Fruit fly (Drosophila melanogaster) whole organism, prepupa: ENCODE results near the gene ind.

Experiments
- Blimp-1 ChIP-seq: fragments of 200-800 bp; sonication (Bioruptor generic); optimal IDR thresholded peaks from 3 replicates; lab custom pipeline; 2017; ENCODE audit warnings: missing biosample characterization, missing genetic modification characterization, mild to moderate bottlenecking, moderate library complexity, missing genetic modification reagents
- CG10631 ChIP-seq: fragments of 200-800 bp; sonication (Bioruptor generic); optimal IDR thresholded peaks from 2 replicates; lab custom pipeline; 2016; ENCODE audit warnings: missing biosample characterization, missing genetic modification characterization
- CG10669 ChIP-seq: fragments of 200-800 bp; sonication (Bioruptor generic); optimal IDR thresholded peaks from 3 replicates; lab custom pipeline; 2018; ENCODE audit warnings: missing biosample characterization, mild to moderate bottlenecking, missing genetic modification characterization, moderate library complexity
- CG11294 ChIP-seq: fragments of 200-800 bp; sonication (Bioruptor generic); IDR thresholded peaks from 2 replicates; pipeline ENCODE4 v1.3.6; 2022; ENCODE audit warnings: missing biosample characterization, missing genetic modification characterization
- CG15336 ChIP-seq: fragments of 200-800 bp; sonication (Bioruptor generic); IDR thresholded peaks from 2 replicates; pipeline ENCODE4 v1.3.6; 2022; ENCODE audit warnings: missing biosample characterization, missing genetic modification characterization
- CG32006 ChIP-seq: fragments of 200-800 bp; sonication (Bioruptor generic); optimal IDR thresholded peaks from 3 replicates; lab custom pipeline; 2017; ENCODE audit warnings: missing biosample characterization, mild to moderate bottlenecking, missing genetic modification characterization
- CG6163 ChIP-seq: fragments of 200-800 bp; sonication (Bioruptor generic); IDR thresholded peaks from 3 replicates; pipeline ENCODE4 v1.3.6; 2022; ENCODE audit warnings: missing biosample characterization, missing genetic modification characterization
- CG6276 ChIP-seq: fragments of 200-800 bp; sonication (Bioruptor generic); optimal IDR thresholded peaks from 2 replicates; lab custom pipeline; 2017; ENCODE audit warnings: missing biosample characterization, mild to moderate bottlenecking, missing genetic modification characterization
- CG6854 ChIP-seq: fragments of 200-800 bp; sonication (Bioruptor generic); optimal IDR thresholded peaks from 2 replicates; lab custom pipeline; 2017; ENCODE audit warnings: missing biosample characterization, mild to moderate bottlenecking, missing genetic modification characterization
- CG7368 ChIP-seq: fragments of 200-800 bp; sonication (Bioruptor generic); optimal IDR thresholded peaks from 3 replicates; lab custom pipeline; 2016; ENCODE audit warnings: missing biosample characterization, missing genetic modification characterization
- CG8119 ChIP-seq: fragments of 200-800 bp; sonication (Bioruptor generic); IDR thresholded peaks from 3 replicates; pipeline ENCODE4 v1.3.6; 2022; ENCODE audit warnings: missing biosample characterization, missing genetic modification characterization
- CG8632 ChIP-seq: fragments of 200-800 bp; sonication (Bioruptor generic); optimal IDR thresholded peaks from 3 replicates; lab custom pipeline; 2016; ENCODE audit warnings: missing biosample characterization, missing genetic modification characterization
- CG9139 ChIP-seq: fragments of 200-800 bp; sonication (Bioruptor generic); optimal IDR thresholded peaks from 3 replicates; lab custom pipeline; 2017; ENCODE audit warnings: missing biosample characterization, mild to moderate bottlenecking, missing genetic modification characterization
- Eip75B ChIP-seq: fragments of 200-800 bp; sonication (Bioruptor generic); optimal IDR thresholded peaks from 3 replicates; lab custom pipeline; 2016; ENCODE audit warnings: missing biosample characterization, missing genetic modification characterization
- Eip78C ChIP-seq: fragments of 200-800 bp; sonication (Bioruptor generic); peaks from one replicate; lab custom pipeline; 2016; ENCODE audit warnings: missing biosample characterization, missing genetic modification characterization
- Eip93F ChIP-seq: fragments of 200-800 bp; sonication (Bioruptor generic); optimal IDR thresholded peaks from 2 replicates; lab custom pipeline; 2016; ENCODE audit warnings: missing biosample characterization, mild to moderate bottlenecking, missing genetic modification characterization
- Gug ChIP-seq: fragments of 200-800 bp; sonication (Bioruptor generic); IDR thresholded peaks from 2 replicates; pipeline ENCODE4 v1.3.6; 2022; ENCODE audit warnings: missing biosample characterization, missing genetic modification characterization
- Hr38 ChIP-seq: sonication (Bioruptor generic); optimal IDR thresholded peaks from 2 replicates; lab custom pipeline; 2016; ENCODE audit warnings: missing biosample characterization, missing genetic modification characterization
- Hr39 ChIP-seq: fragments of 200-800 bp; sonication (Bioruptor generic); optimal IDR thresholded peaks from 2 replicates; lab custom pipeline; 2016; ENCODE audit warnings: missing biosample characterization, missing genetic modification characterization
- Hr4 ChIP-seq: fragments of 200-800 bp; sonication (Bioruptor generic); optimal IDR thresholded peaks from 3 replicates; lab custom pipeline; 2016; ENCODE audit warnings: missing biosample characterization, missing genetic modification characterization
- Met ChIP-seq: fragments of 200-800 bp; sonication (Bioruptor generic); optimal IDR thresholded peaks from 3 replicates; lab custom pipeline; 2016; ENCODE audit warnings: missing biosample characterization, missing genetic modification characterization
- OdsH ChIP-seq: fragments of 200-800 bp; sonication (Bioruptor generic); optimal IDR thresholded peaks from 3 replicates; lab custom pipeline; 2016; ENCODE audit warnings: missing biosample characterization, missing genetic modification characterization
- Smox ChIP-seq: fragments of 200-800 bp; sonication (Bioruptor generic); optimal IDR thresholded peaks from 3 replicates; lab custom pipeline; 2016; ENCODE audit warnings: missing biosample characterization, missing genetic modification characterization
- Sox15 ChIP-seq: fragments of 200-800 bp; sonication (Bioruptor generic); optimal IDR thresholded peaks from 3 replicates; lab custom pipeline; 2016; ENCODE audit warnings: missing biosample characterization, missing genetic modification characterization
- achi ChIP-seq: fragments of 200-800 bp; sonication (Bioruptor generic); optimal IDR thresholded peaks from 3 replicates; lab custom pipeline; 2016; ENCODE audit warnings: missing biosample characterization, missing genetic modification characterization
- acj6 ChIP-seq: fragments of 200-800 bp; sonication (Bioruptor generic); optimal IDR thresholded peaks from 3 replicates; lab custom pipeline; 2016; ENCODE audit warnings: missing biosample characterization, missing genetic modification characterization
- dac ChIP-seq: fragments of 200-800 bp; sonication (Bioruptor generic); optimal IDR thresholded peaks from 2 replicates; lab custom pipeline; 2017; ENCODE audit warnings: missing biosample characterization, mild to moderate bottlenecking, missing genetic modification characterization
- dsx ChIP-seq: fragments of 200-800 bp; optimal IDR thresholded peaks from 3 replicates; lab custom pipeline; 2019; ENCODE audit warnings: missing biosample characterization, mild to moderate bottlenecking, missing genetic modification characterization, moderate library complexity; ENCODE audit not compliant: poor library complexity, severe bottlenecking
- eg ChIP-seq: fragments of 200-800 bp; sonication (Bioruptor generic); IDR thresholded peaks from 3 replicates; pipeline ENCODE4 v1.3.6; 2022; ENCODE audit warnings: missing biosample characterization, missing genetic modification characterization
- esn ChIP-seq: fragments of 200-800 bp; sonication (Bioruptor generic); optimal IDR thresholded peaks from 2 replicates; lab custom pipeline; 2016; ENCODE audit warnings: missing biosample characterization, mild to moderate bottlenecking, missing genetic modification characterization, moderate library complexity
- fd85E ChIP-seq: fragments of 200-800 bp; sonication (Bioruptor generic); optimal IDR thresholded peaks from 3 replicates; lab custom pipeline; 2016; ENCODE audit warnings: missing biosample characterization, missing genetic modification characterization
- salr ChIP-seq, 2 experiments: fragments of 200-800 bp; sonication (Bioruptor generic); optimal IDR thresholded peaks; 3 replicates each; lab custom pipeline; 2016 to 2018; ENCODE audit warnings: missing biosample characterization in 2 of 2, missing genetic modification characterization in 2 of 2, mild to moderate bottlenecking in 1 of 2
- spab ChIP-seq: fragments of 200-800 bp; sonication (Bioruptor generic); optimal IDR thresholded peaks from 2 replicates; lab custom pipeline; 2017; ENCODE audit warnings: missing biosample characterization, mild to moderate bottlenecking, missing genetic modification characterization, missing genetic modification reagents
- svp ChIP-seq: fragments of 200-800 bp; sonication (Bioruptor generic); peaks from one replicate; lab custom pipeline; 2016; ENCODE audit warnings: missing biosample characterization, missing genetic modification characterization
- topi ChIP-seq: fragments of 200-800 bp; sonication (Bioruptor generic); optimal IDR thresholded peaks from 3 replicates; lab custom pipeline; 2016; ENCODE audit warnings: missing biosample characterization, missing genetic modification characterization

ind gene

DNA sequence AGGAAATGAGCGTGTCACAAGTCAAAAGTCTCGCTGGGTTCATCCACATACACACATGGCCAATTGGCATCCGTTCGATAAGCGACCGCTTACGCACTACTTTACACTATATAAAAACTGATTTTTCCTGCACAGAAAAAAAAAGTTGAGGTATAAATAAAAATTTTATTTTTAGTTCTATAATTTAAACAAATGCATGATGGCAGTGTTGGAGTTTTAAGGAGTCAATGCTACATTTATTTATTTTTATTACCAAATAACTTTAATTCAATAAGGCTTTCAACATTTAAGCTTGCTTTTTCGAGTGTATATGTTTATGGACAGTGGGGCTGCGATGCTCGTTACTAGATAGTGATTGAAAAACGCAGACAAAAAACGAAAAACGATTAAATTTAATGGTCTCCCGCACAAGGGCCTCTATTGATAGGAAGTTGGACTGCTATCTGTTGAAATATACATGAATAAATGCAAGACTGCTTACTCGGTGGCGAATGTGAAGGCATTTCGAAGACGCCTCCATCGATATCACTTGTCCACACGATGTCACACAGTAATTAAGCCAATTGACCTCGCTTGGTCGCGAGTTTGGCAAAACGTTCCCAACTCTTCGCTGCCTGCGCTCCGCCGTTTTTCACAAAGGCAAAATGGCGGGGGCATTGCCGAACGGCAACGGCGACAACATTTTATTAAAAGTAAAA, 31.9 kb downstream of the ind start (continued):
- TF ChIP-seq spab (GFP tag; lab: Kevin White, UChicago) (peak; percentile 75), CG6276 (GFP tag; lab: Kevin White, UChicago) (peak; percentile 73), fd85E (GFP tag; lab: Kevin White, UChicago) (no peak), CG6854 (GFP tag; lab: Kevin White, UChicago) (no peak), svp (GFP tag; lab: Kevin White, UChicago) (peak; percentile 67), topi (GFP tag; lab: Kevin White, UChicago) (peak; percentile 59), dsx (GFP tag; lab: Kevin White, UChicago) (peak; percentile 83), Eip93F (GFP tag; lab: Kevin White, UChicago) (no peak), CG9139 (GFP tag; lab: Kevin White, UChicago) (peak; percentile 42), Gug (GFP tag; lab: Robert Waterston, UW) (peak; percentile 81), OdsH (peak; percentile 82), CG10631 (GFP tag; lab: Kevin White, UChicago) (peak; percentile 79), Eip78C (peak; percentile 94)

DNA sequence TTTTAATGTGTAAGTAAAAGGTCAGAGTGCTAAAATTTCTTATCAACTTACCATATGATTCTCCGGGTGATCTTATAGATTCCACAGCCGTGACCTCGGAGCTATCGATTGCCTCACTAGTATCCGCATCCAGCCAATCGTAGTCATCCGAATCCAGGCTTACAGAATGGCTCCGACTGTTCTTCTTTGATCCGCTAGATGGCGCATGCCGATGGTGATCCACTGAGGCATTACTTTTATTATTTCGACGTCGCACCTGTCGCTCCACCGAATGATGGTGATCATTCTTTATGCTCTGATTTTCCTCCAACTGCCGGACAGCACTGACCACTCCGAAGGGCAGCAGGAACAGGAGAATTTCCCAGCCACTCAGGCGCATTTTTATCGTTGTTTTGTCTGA, 32.6 kb downstream of the ind start:
- TF ChIP-seq CG8632 (GFP tag; lab: Kevin White, UChicago) (no peak), Blimp-1 (GFP tag; lab: Kevin White, UChicago) (no peak), CG7368 (GFP tag; lab: Kevin White, UChicago) (no peak), CG10631 (GFP tag; lab: Kevin White, UChicago) (no peak), salr (GFP tag; optimal IDR thresholded peaks at IDR 0.05; lab: Kevin White, UChicago) (no peak), esn (GFP tag; lab: Kevin White, UChicago) (no peak), CG9139 (GFP tag; lab: Kevin White, UChicago) (no peak), acj6 (GFP tag; lab: Kevin White, UChicago) (no peak), Hr39 (no peak), fd85E (GFP tag; lab: Kevin White, UChicago) (no peak), Met (GFP tag; lab: Kevin White, UChicago) (no peak)

DNA sequence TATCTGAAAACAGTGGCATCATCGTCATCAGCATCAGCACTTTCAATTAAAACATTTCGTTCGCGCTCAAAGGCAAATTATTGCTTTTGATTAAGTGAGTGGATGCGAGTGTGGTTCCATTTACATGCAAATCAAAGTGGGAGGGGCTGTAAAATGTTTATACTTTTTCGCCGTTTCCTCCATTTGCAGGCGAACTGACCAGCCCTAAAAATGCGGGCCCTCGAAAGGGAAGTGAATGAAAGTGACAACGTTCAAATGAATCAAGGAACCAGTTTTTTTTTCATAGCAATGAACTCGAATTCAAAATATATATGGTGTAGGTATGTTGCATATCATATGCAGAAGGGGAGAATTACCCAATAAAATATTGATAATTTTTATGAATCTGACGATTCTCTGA, 33.1 kb downstream of the ind start:
- TF ChIP-seq CG11294 (GFP tag; lab: Robert Waterston, UW) = no peak
- peak; percentile 27 for TF ChIP-seq Eip78C
- peak; percentile 92 for TF ChIP-seq Blimp-1 (GFP tag; lab: Kevin White, UChicago)
- no peak for TF ChIP-seq CG7368 (GFP tag; lab: Kevin White, UChicago)

dm6 chr3L:15009681-15010080, 34.0 kb downstream of the ind start:
- TF ChIP-seq CG9139 (GFP tag; lab: Kevin White, UChicago) (no peak), OdsH (peak; percentile 7), CG6163 (peak; percentile 49; the same call in 1 of the 3 replicates), Eip78C (peak; percentile 62), achi (GFP tag; lab: Kevin White, UChicago) (peak; percentile 3), Smox (GFP tag; lab: Kevin White, UChicago) (no peak), dac (GFP tag; lab: Kevin White, UChicago) (peak; percentile 4), Sox15 (GFP tag; lab: Kevin White, UChicago) (no peak), Hr4 (peak; percentile 22), Gug (GFP tag; lab: Robert Waterston, UW) (peak; percentile 43; the same call in 1 of the 2 replicates), CG10631 (GFP tag; lab: Kevin White, UChicago) (peak; percentile 30), Hr38 (no peak), CG15336 (GFP tag; lab: Robert Waterston, UW) (peak; percentile 68), CG8119 (peak; percentile 30; the same call in 1 of the 3 replicates), eg (GFP tag; lab: Robert Waterston, UW) (peak; percentile 64; the same call in 2 of the 3 replicates), CG10669 (no peak), CG32006 (peak; percentile 37), Eip75B (GFP tag; lab: Kevin White, UChicago) (no peak)
